Worm (Caenorhabditis elegans) whole organism, L3 larva: ENCODE measurements around the gene unc-3.

Experiments
- ZK546.5 ChIP-seq: sonication (generic microtip); optimal IDR thresholded peaks from 2 replicates; lab custom pipeline; 2017; ENCODE audit warnings: missing biosample characterization, missing genetic modification characterization
- fos-1 ChIP-seq: fragments of 150-350 bp; optimal IDR thresholded peaks from 2 replicates; lab custom pipeline; 2014; ENCODE audit warnings: missing biosample characterization, missing genetic modification characterization
- nhr-23 ChIP-seq: fragments of 150-350 bp; optimal IDR thresholded peaks from 2 replicates; lab custom pipeline; 2014; ENCODE audit warnings: missing biosample characterization, missing genetic modification reagents, missing genetic modification characterization
- sea-2 ChIP-seq: fragments of 150-350 bp; sonication (generic microtip); optimal IDR thresholded peaks from 4 replicates; lab custom pipeline; 2014; ENCODE audit warnings: missing biosample characterization, missing genetic modification reagents, missing genetic modification characterization
- unc-39 ChIP-seq: sonication (generic microtip); optimal IDR thresholded peaks from 4 replicates; lab custom pipeline; 2017; ENCODE audit warnings: missing biosample characterization, missing genetic modification characterization
- ztf-4 ChIP-seq: fragments of 150-350 bp; optimal IDR thresholded peaks from 2 replicates; lab custom pipeline; 2014; ENCODE audit warnings: missing biosample characterization, missing genetic modification characterization

DNA sequence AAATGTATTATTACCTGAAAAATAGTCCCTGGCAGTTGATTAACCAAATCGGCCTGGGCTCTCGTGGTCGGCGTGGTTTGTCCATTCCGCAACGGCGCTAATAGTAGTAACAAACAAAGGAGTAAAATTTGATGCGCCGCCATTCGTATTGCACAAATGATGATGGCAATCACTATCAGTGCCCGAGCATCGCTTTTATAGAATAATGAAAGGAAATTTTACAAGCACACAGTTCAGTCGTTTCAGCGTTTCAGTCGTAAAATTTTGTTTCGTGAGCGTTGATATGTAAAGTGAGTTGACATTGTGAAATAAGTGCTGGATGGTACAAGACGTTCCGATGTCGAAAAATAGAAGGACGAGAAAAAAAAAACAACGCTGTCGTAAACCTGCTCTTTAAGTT lies 1.7 kb upstream of the unc-3 start, which contains the start of gene Y16B4A.2:
- TF ChIP-seq fos-1 (no peak), unc-39 (no peak), sea-2 (GFP tag; lab: Kevin White, UChicago) (no peak), ZK546.5 (tag; lab: Kevin White, UChicago) (no peak), nhr-23 (tag; lab: Kevin White, UChicago) (no peak), ztf-4 (tag; lab: Kevin White, UChicago) (no peak)
